Worm (Caenorhabditis elegans) whole organism, L4 larva: ENCODE measurements around the gene F28C10.1.

Experiments used
- F10B5.3 ChIP-seq: sonication (generic microtip); optimal IDR thresholded peaks from 2 replicates; lab custom pipeline; 2016; ENCODE audit warnings: mild to moderate bottlenecking, missing genetic modification characterization, missing compliant biosample characterization
- F44E2.7 ChIP-seq: fragments of 200-800 bp; sonication (Bioruptor generic); IDR thresholded peaks from 2 replicates; pipeline ENCODE4 v2.1.2; 2022; ENCODE audit warnings: missing genetic modification characterization, missing compliant biosample characterization
- R02D3.7 ChIP-seq: fragments of 150-350 bp; sonication (generic microtip); optimal IDR thresholded peaks from 3 replicates; lab custom pipeline; 2014; ENCODE audit warnings: missing biosample characterization, missing genetic modification characterization
- T20F7.1 ChIP-seq: fragments of 200-800 bp; sonication (Bioruptor generic); optimal IDR thresholded peaks from 2 replicates; lab custom pipeline; 2018; ENCODE audit warnings: mild to moderate bottlenecking, missing genetic modification characterization, missing compliant biosample characterization
- T26A8.4 ChIP-seq: fragments of 200-800 bp; sonication (Bioruptor generic); IDR thresholded peaks from 2 replicates; pipeline ENCODE4 v1.3.6; 2022; ENCODE audit warnings: missing genetic modification characterization, missing compliant biosample characterization
- Y5F2A.4 ChIP-seq: fragments of 200-800 bp; sonication (Bioruptor generic); optimal IDR thresholded peaks from 2 replicates; lab custom pipeline; 2018; ENCODE audit warnings: mild to moderate bottlenecking, missing genetic modification characterization, missing compliant biosample characterization
- ama-1 ChIP-seq: fragments of 150-350 bp; optimal IDR thresholded peaks from 2 replicates; lab custom pipeline; 2014; ENCODE audit warnings: inconsistent platforms, mixed read lengths
- attf-4 ChIP-seq: sonication (generic microtip); optimal IDR thresholded peaks from 3 replicates; lab custom pipeline; 2017; ENCODE audit warnings: missing biosample characterization, missing genetic modification characterization
- ceh-82 ChIP-seq: sonication (generic microtip); optimal IDR thresholded peaks from 2 replicates; lab custom pipeline; 2017; ENCODE audit warnings: missing biosample characterization, missing genetic modification characterization
- cey-2 ChIP-seq: sonication (generic microtip); optimal IDR thresholded peaks from 3 replicates; lab custom pipeline; 2017; ENCODE audit warnings: missing genetic modification characterization, mild to moderate bottlenecking, missing compliant biosample characterization, antibody characterized with exemption, borderline replicate concordance; ENCODE audit not compliant: insufficient read depth
- daf-12 ChIP-seq: fragments of 150-350 bp; optimal IDR thresholded peaks from 2 replicates; lab custom pipeline; 2014; ENCODE audit warnings: missing biosample characterization, missing genetic modification reagents, missing genetic modification characterization
- daf-16 ChIP-seq, 3 experiments: sonication (generic microtip); optimal IDR thresholded peaks; 2 replicates each; lab custom pipeline; 2016 to 2017; ENCODE audit warnings: missing genetic modification characterization in 3 of 3, missing genetic modification reagents in 3 of 3, mild to moderate bottlenecking in 2 of 3, missing compliant biosample characterization in 2 of 3, missing biosample characterization in 1 of 3, moderate library complexity in 1 of 3
- daf-8 ChIP-seq: fragments of 200-800 bp; sonication (Bioruptor generic); IDR thresholded peaks from 2 replicates; pipeline ENCODE4 v1.3.6; 2022; ENCODE audit warnings: missing genetic modification characterization, missing compliant biosample characterization
- egl-27 ChIP-seq: sonication (generic microtip); optimal IDR thresholded peaks from 3 replicates; lab custom pipeline; 2017; ENCODE audit warnings: missing biosample characterization, missing genetic modification reagents, missing genetic modification characterization
- fkh-10 ChIP-seq: fragments of 150-350 bp; optimal IDR thresholded peaks from 2 replicates; lab custom pipeline; 2014; ENCODE audit warnings: missing biosample characterization, missing genetic modification reagents, missing genetic modification characterization
- fos-1 ChIP-seq: fragments of 150-350 bp; optimal IDR thresholded peaks from 2 replicates; lab custom pipeline; 2014; ENCODE audit warnings: missing biosample characterization, missing genetic modification characterization
- gei-8 ChIP-seq: fragments of 200-800 bp; sonication (Bioruptor generic); optimal IDR thresholded peaks from 2 replicates; lab custom pipeline; 2018; ENCODE audit warnings: mild to moderate bottlenecking, missing genetic modification characterization, missing compliant biosample characterization
- hif-1 ChIP-seq, 2 experiments: sonication (generic microtip); optimal IDR thresholded peaks; 2 replicates each; lab custom pipeline; 2016 to 2017; ENCODE audit warnings: missing compliant biosample characterization in 2 of 2, missing genetic modification characterization in 2 of 2, missing genetic modification reagents in 2 of 2, missing genotype in 2 of 2, mild to moderate bottlenecking in 1 of 2
- lin-13 ChIP-seq: fragments of 150-350 bp; optimal IDR thresholded peaks from 2 replicates; lab custom pipeline; 2014; ENCODE audit warnings: missing biosample characterization, missing genetic modification reagents, missing genetic modification characterization
- lin-38 ChIP-seq: fragments of 200-800 bp; sonication (Bioruptor generic); IDR thresholded peaks from 2 replicates; pipeline ENCODE4 v1.3.6; 2022; ENCODE audit warnings: missing genetic modification reagents, missing genetic modification characterization, missing compliant biosample characterization
- lin-39 ChIP-seq: fragments of 150-350 bp; optimal IDR thresholded peaks from 2 replicates; lab custom pipeline; 2014; ENCODE audit warnings: missing biosample characterization, missing genetic modification reagents, missing genetic modification characterization
- lsy-2 ChIP-seq, 2 experiments: fragments of 150-350 bp in 1 of 2; sonication (generic microtip) in 1 of 2; optimal IDR thresholded peaks; 2 replicates each; lab custom pipeline; 2014 to 2017; ENCODE audit warnings: missing biosample characterization in 2 of 2, missing genetic modification characterization in 2 of 2
- madf-5 ChIP-seq, 2 experiments: fragments of 200-800 bp; sonication (Bioruptor generic); IDR thresholded peaks; 2 replicates each; pipeline ENCODE4 v1.3.6; 2022; ENCODE audit warnings: missing compliant biosample characterization in 2 of 2, missing genetic modification characterization in 2 of 2
- mdl-1 ChIP-seq, 2 experiments: fragments of 150-350 bp in 1 of 2; sonication (generic microtip) in 1 of 2; optimal IDR thresholded peaks; 2 replicates each; lab custom pipeline; 2014 to 2017; ENCODE audit warnings: missing biosample characterization in 2 of 2, missing genetic modification characterization in 2 of 2
- mdt-29 ChIP-seq: fragments of 200-800 bp; sonication (Bioruptor generic); IDR thresholded peaks from 2 replicates; pipeline ENCODE4 v1.3.6; 2022; ENCODE audit warnings: missing genetic modification reagents, missing genetic modification characterization, missing compliant biosample characterization
- mep-1 ChIP-seq: fragments of 150-350 bp; sonication (generic microtip); optimal IDR thresholded peaks from 3 replicates; lab custom pipeline; 2014; ENCODE audit warnings: missing biosample characterization, missing genetic modification characterization
- mes-2 ChIP-seq: sonication (generic microtip); optimal IDR thresholded peaks from 2 replicates; lab custom pipeline; 2016; ENCODE audit warnings: missing genotype, mild to moderate bottlenecking, missing genetic modification characterization, missing compliant biosample characterization; ENCODE audit not compliant: poor library complexity, severe bottlenecking
- mxl-3 ChIP-seq: fragments of 200-800 bp; sonication (Bioruptor generic); optimal IDR thresholded peaks from 2 replicates; lab custom pipeline; 2018; ENCODE audit warnings: mild to moderate bottlenecking, missing genetic modification characterization, missing compliant biosample characterization
- nhr-11 ChIP-seq: fragments of 150-350 bp; optimal IDR thresholded peaks from 2 replicates; lab custom pipeline; 2014; ENCODE audit warnings: missing biosample characterization, missing genetic modification characterization
- nhr-237 ChIP-seq: sonication (generic microtip); optimal IDR thresholded peaks from 2 replicates; lab custom pipeline; 2017; ENCODE audit warnings: missing biosample characterization, missing genetic modification characterization
- nhr-28 ChIP-seq: fragments of 150-350 bp; optimal IDR thresholded peaks from 2 replicates; lab custom pipeline; 2014; ENCODE audit warnings: missing biosample characterization, missing genetic modification characterization
- nhr-41 ChIP-seq: fragments of 200-800 bp; sonication (Bioruptor generic); IDR thresholded peaks from 2 replicates; pipeline ENCODE4 v1.3.6; 2022; ENCODE audit warnings: missing genetic modification reagents, missing genetic modification characterization, missing compliant biosample characterization
- nhr-76 ChIP-seq: fragments of 150-350 bp; optimal IDR thresholded peaks from 2 replicates; lab custom pipeline; 2014; ENCODE audit warnings: missing biosample characterization, missing genetic modification characterization
- pha-4 ChIP-seq, 2 experiments: fragments of 150-350 bp in 1 of 2; fragments of 200-800 bp in 1 of 2; sonication (Bioruptor generic) in 1 of 2; IDR thresholded peaks in 1 of 2; optimal IDR thresholded peaks in 1 of 2; 2 replicates each; pipeline versions ENCODE4 v1.3.6 to Lab custom; 2014 to 2022; ENCODE audit warnings: missing genetic modification characterization in 2 of 2, missing genetic modification reagents in 2 of 2, missing biosample characterization in 1 of 2, missing compliant biosample characterization in 1 of 2
- sdz-12 ChIP-seq: fragments of 200-800 bp; sonication (Bioruptor generic); optimal IDR thresholded peaks from 2 replicates; lab custom pipeline; 2018; ENCODE audit warnings: mild to moderate bottlenecking, missing genetic modification characterization, missing compliant biosample characterization
- snpc-1.2 ChIP-seq: fragments of 200-800 bp; sonication (Bioruptor generic); IDR thresholded peaks from 2 replicates; pipeline ENCODE4 v1.3.6; 2022; ENCODE audit warnings: missing genetic modification reagents, missing genetic modification characterization, missing compliant biosample characterization
- snpc-4 ChIP-seq: fragments of 150-350 bp; optimal IDR thresholded peaks from 2 replicates; lab custom pipeline; 2014; ENCODE audit warnings: missing biosample characterization, missing genetic modification characterization
- spr-1 ChIP-seq: sonication (generic microtip); optimal IDR thresholded peaks from 2 replicates; lab custom pipeline; 2016; ENCODE audit warnings: mild to moderate bottlenecking, missing genetic modification characterization, missing compliant biosample characterization
- unc-130 ChIP-seq: sonication (generic microtip); optimal IDR thresholded peaks from 2 replicates; lab custom pipeline; 2016; ENCODE audit warnings: missing genetic modification reagents, missing genetic modification characterization, missing compliant biosample characterization
- unc-39 ChIP-seq: sonication (generic microtip); optimal IDR thresholded peaks from 2 replicates; lab custom pipeline; 2017; ENCODE audit warnings: missing biosample characterization, missing genetic modification characterization
- unc-62 ChIP-seq, 3 experiments: fragments of 150-350 bp in 1 of 3; sonication (generic microtip); optimal IDR thresholded peaks in 2 of 3; peaks in 1 of 3; 1 replicate in 1 of 3; 2 replicates in 2 of 3; lab custom pipeline; 2014 to 2017; ENCODE audit warnings: missing biosample characterization in 3 of 3, missing genetic modification characterization in 3 of 3, missing genetic modification reagents in 3 of 3, missing genotype in 1 of 3
- vab-7 ChIP-seq: fragments of 200-800 bp; sonication (Bioruptor generic); IDR thresholded peaks from 2 replicates; pipeline ENCODE4 v1.3.6; 2022; ENCODE audit warnings: missing genetic modification reagents, missing genetic modification characterization, missing compliant biosample characterization
- zfp-2 ChIP-seq: sonication (generic microtip); optimal IDR thresholded peaks from 2 replicates; lab custom pipeline; 2016; ENCODE audit warnings: mild to moderate bottlenecking, missing genetic modification characterization, missing compliant biosample characterization
- zfp-3 ChIP-seq: fragments of 200-800 bp; sonication (Bioruptor generic); conservative IDR thresholded peaks from 2 replicates; pipeline ENCODE4 v1.3.6; 2022; ENCODE audit warnings: missing genetic modification reagents, missing genetic modification characterization, missing compliant biosample characterization
- zip-2 ChIP-seq: fragments of 150-350 bp; optimal IDR thresholded peaks from 2 replicates; lab custom pipeline; 2014; ENCODE audit warnings: missing biosample characterization, missing genetic modification characterization

F28C10.1 gene

DNA sequence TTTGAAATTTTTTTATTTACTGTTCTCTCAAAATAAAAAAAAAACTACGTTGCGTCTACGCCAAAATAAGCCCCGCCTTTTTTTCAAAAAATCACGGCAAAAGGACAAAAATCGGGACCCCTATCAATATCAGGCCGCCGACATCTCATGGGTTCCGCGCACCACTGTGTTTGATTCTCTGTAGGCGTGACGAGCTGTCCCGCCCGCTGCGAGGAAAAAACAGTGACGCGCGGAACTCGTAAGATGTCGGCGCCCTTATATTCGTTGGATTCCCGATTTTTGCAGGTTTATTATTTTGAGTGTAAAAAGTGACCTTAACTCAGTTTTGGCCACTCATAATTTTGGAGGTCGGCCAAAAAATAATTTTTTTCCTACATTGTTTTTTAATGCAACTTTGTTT lies 28.5 kb downstream of the F28C10.1 start:
- TF ChIP-seq F44E2.7 (GFP tag; lab: Robert Waterston, UW) (no peak), T20F7.1 (no peak), daf-16 (GFP tag; optimal IDR thresholded peaks at IDR 0.05; lab: Kevin White, UChicago) (no peak), daf-16 (tag; optimal IDR thresholded peaks at IDR 0.05; lab: Kevin White, UChicago) (no peak), snpc-4 (tag; lab: Kevin White, UChicago) (no peak), nhr-237 (tag; lab: Kevin White, UChicago) (no peak), sdz-12 (no peak), nhr-28 (tag; lab: Kevin White, UChicago) (no peak), Y5F2A.4 (GFP tag; lab: Kevin White, UChicago) (no peak), zip-2 (tag; lab: Kevin White, UChicago) (no peak), lsy-2 (tag; optimal IDR thresholded peaks at IDR 0.05; lab: Kevin White, UChicago) (no peak), pha-4 (GFP tag; IDR thresholded peaks at IDR 0.05; lab: Robert Waterston, UW) (no peak), pha-4 (tag; optimal IDR thresholded peaks at IDR 0.05; lab: Kevin White, UChicago) (no peak), hif-1 (tag; optimal IDR thresholded peaks at IDR 0.05; lab: Kevin White, UChicago) (no peak), nhr-11 (tag; lab: Kevin White, UChicago) (no peak), lin-13 (GFP tag; lab: Kevin White, UChicago) (no peak), nhr-76 (tag; lab: Kevin White, UChicago) (no peak), snpc-1.2 (GFP tag; lab: Robert Waterston, UW) (no peak), mxl-3 (GFP tag; lab: Kevin White, UChicago) (no peak), T26A8.4 (GFP tag; lab: Robert Waterston, UW) (no peak), F10B5.3 (tag; lab: Kevin White, UChicago) (no peak), vab-7 (GFP tag; lab: Robert Waterston, UW) (no peak)

DNA sequence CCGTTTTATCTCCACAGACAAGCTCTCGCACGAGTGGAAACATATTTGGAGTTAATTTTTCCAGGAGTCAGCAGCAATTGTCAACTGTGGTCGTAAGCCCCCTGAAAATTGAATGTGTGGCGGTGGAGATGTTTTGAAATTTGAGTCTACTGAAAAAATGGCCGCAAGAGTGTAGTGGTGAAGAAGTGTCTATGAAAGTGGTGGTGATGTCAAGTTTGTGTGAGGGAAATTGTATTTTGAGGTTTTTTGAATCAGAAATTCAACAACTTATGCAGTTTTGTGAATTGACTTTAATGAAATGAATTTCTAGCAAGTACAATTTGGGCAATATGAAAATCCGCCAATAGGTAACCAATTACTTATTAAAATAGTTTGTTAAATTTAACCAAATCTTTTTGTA lies 29.7 kb downstream of the F28C10.1 start, which contains the start of gene mrp-2:
Gene mrp-2, minus strand, starts transcription at position 101 of the 400 bp plus-strand sequence.
- TF ChIP-seq daf-12 (tag; lab: Kevin White, UChicago) (no peak), unc-130 (no peak), unc-62 (GFP tag; optimal IDR thresholded peaks at IDR 0.05 in 1 of 2; lab: Kevin White, UChicago) (peak in 1 of 2 experiments; percentile 41), unc-62 (tag; optimal IDR thresholded peaks at IDR 0.05; lab: Kevin White, UChicago) (no peak), mdt-29 (no peak), daf-8 (GFP tag; lab: Robert Waterston, UW) (no peak)

DNA sequence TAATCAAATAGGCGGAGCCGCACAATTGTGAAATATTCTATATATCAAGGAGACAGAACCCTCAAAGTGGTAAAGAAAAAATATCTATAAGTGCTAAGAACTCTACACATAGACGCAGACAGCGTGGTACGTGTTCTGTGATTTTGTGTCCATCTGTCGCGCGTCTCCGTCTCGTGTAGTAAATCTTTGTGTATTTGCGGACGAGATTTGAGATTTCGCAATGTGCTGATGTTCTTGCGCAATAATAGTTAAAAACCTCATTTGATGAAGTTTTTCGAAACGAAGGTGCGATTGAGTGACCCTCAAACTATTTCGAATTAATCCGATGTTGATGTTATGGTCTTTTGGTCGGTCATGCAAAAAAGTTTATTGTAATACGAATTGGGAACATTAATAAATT lies 30.4 kb downstream of the F28C10.1 start:
- TF ChIP-seq daf-16 (GFP tag; optimal IDR thresholded peaks at IDR 0.05; lab: Kevin White, UChicago), result no peak
- no peak for TF ChIP-seq daf-16 (tag; optimal IDR thresholded peaks at IDR 0.05; lab: Kevin White, UChicago)
- TF ChIP-seq zfp-3 (GFP tag; lab: Robert Waterston, UW), result no peak
- peak; percentile 44 for TF ChIP-seq mep-1 (tag; lab: Kevin White, UChicago)
- TF ChIP-seq ceh-82, result no peak
- TF ChIP-seq mes-2 (tag; lab: Kevin White, UChicago), result peak; percentile 36
- no peak for TF ChIP-seq daf-12 (tag; lab: Kevin White, UChicago)
- TF ChIP-seq nhr-41, result no peak
- TF ChIP-seq spr-1 (tag; lab: Kevin White, UChicago), result no peak
- TF ChIP-seq lin-39 (tag; lab: Kevin White, UChicago), result no peak
- no peak for TF ChIP-seq lin-38 (GFP tag; lab: Robert Waterston, UW)
- TF ChIP-seq F10B5.3 (tag; lab: Kevin White, UChicago), result no peak
- TF ChIP-seq egl-27 (tag; lab: Kevin White, UChicago), result no peak
- no peak for TF ChIP-seq gei-8
- TF ChIP-seq ama-1 (lab: Kevin White, UChicago), result no peak
- TF ChIP-seq zfp-2 (tag; lab: Kevin White, UChicago), result no peak
- no peak for TF ChIP-seq madf-5 (GFP tag; IDR thresholded peaks at IDR 0.05; lab: Robert Waterston, UW)
- TF ChIP-seq fkh-10 (GFP tag; lab: Kevin White, UChicago), result peak; percentile 31
- no peak for TF ChIP-seq cey-2 (tag; lab: Kevin White, UChicago)
- TF ChIP-seq mdl-1 (tag; optimal IDR thresholded peaks at IDR 0.05; lab: Kevin White, UChicago), result peak in 1 of 2 experiments; percentile 57
- TF ChIP-seq nhr-28 (tag; lab: Kevin White, UChicago), result peak; percentile 56
- no peak for TF ChIP-seq attf-4 (tag; lab: Kevin White, UChicago)
- no peak for TF ChIP-seq R02D3.7 (tag; lab: Kevin White, UChicago)
- TF ChIP-seq fos-1 (tag; lab: Kevin White, UChicago), result no peak
- no peak for TF ChIP-seq mdt-29
- no peak for TF ChIP-seq unc-39
- TF ChIP-seq nhr-237 (tag; lab: Kevin White, UChicago), result no peak
- TF ChIP-seq unc-62 (GFP tag; optimal IDR thresholded peaks at IDR 0.05 in 1 of 2; lab: Kevin White, UChicago), result peak in 1 of 2 experiments; percentile 90
- no peak for TF ChIP-seq unc-62 (tag; optimal IDR thresholded peaks at IDR 0.05; lab: Kevin White, UChicago)
- TF ChIP-seq lsy-2 (tag; optimal IDR thresholded peaks at IDR 0.05; lab: Kevin White, UChicago), result no peak
